Worm (Caenorhabditis elegans): ENCODE results near the gene F56H9.2.

The F56H9.2 gene

ce11 chrV:12635218-12635617 is 2.2 kb upstream of the F56H9.2 start (continued):
- TF ChIP-seq ceh-16 (tag; optimal IDR thresholded peaks at IDR 0.05) (no peak), nhr-23 (tag; optimal IDR thresholded peaks at IDR 0.05) (no peak), snpc-4 (tag; optimal IDR thresholded peaks at IDR 0.05) (no peak), F13H6.1 (tag; optimal IDR thresholded peaks at IDR 0.05) (no peak), ztf-11 (tag; optimal IDR thresholded peaks at IDR 0.05) (no peak), alr-1 (tag; optimal IDR thresholded peaks at IDR 0.05) (no peak), zag-1 (tag; optimal IDR thresholded peaks at IDR 0.05) (no peak), elt-3 (tag; optimal IDR thresholded peaks at IDR 0.05) (no peak), nhr-11 (tag; optimal IDR thresholded peaks at IDR 0.05) (no peak)

- TF ChIP-seq nhr-77 (tag; optimal IDR thresholded peaks at IDR 0.05) (no peak), gmeb-1 (tag; optimal IDR thresholded peaks at IDR 0.05) (no peak), peb-1 (tag; optimal IDR thresholded peaks at IDR 0.05) (no peak), R02D3.7 (tag; optimal IDR thresholded peaks at IDR 0.05) (no peak), unc-62 (GFP tag; optimal IDR thresholded peaks at IDR 0.05) (no peak), mab-5 (tag; optimal IDR thresholded peaks at IDR 0.05) (peak; percentile 17), lin-13 (GFP tag; optimal IDR thresholded peaks at IDR 0.05) (no peak), Y55F3AM.14 (GFP tag; optimal IDR thresholded peaks at IDR 0.05) (no peak), F13H6.1 (tag; optimal IDR thresholded peaks at IDR 0.05) (peak; percentile 41), nhr-12 (tag; optimal IDR thresholded peaks at IDR 0.05) (no peak), snpc-4 (tag; optimal IDR thresholded peaks at IDR 0.05) (no peak), nhr-237 (tag; optimal IDR thresholded peaks at IDR 0.05) (no peak), aly-2 (tag; optimal IDR thresholded peaks at IDR 0.05) (no peak), ztf-4 (tag; optimal IDR thresholded peaks at IDR 0.05) (no peak), mdl-1 (tag; optimal IDR thresholded peaks at IDR 0.05) (no peak), sem-4 (tag; optimal IDR thresholded peaks at IDR 0.05) (peak; percentile 24), C34F6.9 (tag; optimal IDR thresholded peaks at IDR 0.05) (peak; percentile 3), unc-39 (tag; optimal IDR thresholded peaks at IDR 0.05) (no peak), skn-1 (tag; optimal IDR thresholded peaks at IDR 0.05) (no peak), alr-1 (tag; optimal IDR thresholded peaks at IDR 0.05) (no peak), lin-39 (tag; optimal IDR thresholded peaks at IDR 0.05) (no peak), mbf-1 (tag; optimal IDR thresholded peaks at IDR 0.05) (no peak), sma-9 (GFP tag; optimal IDR thresholded peaks at IDR 0.05) (peak; percentile 62), sma-9 (tag; optimal IDR thresholded peaks at IDR 0.05) (no peak), nhr-11 (tag; optimal IDR thresholded peaks at IDR 0.05) (no peak), ztf-11 (tag; optimal IDR thresholded peaks at IDR 0.05) (no peak), nhr-25 (tag; optimal IDR thresholded peaks at IDR 0.05) (peak; percentile 71), elt-3 (tag; optimal IDR thresholded peaks at IDR 0.05) (no peak), zag-1 (tag; optimal IDR thresholded peaks at IDR 0.05) (no peak), ZK546.5 (tag; optimal IDR thresholded peaks at IDR 0.05) (no peak), unc-55 (GFP tag; optimal IDR thresholded peaks at IDR 0.05) (no peak), ceh-82 (tag; optimal IDR thresholded peaks at IDR 0.05) (no peak), ztf-1 (GFP tag; conservative IDR thresholded peaks at IDR 0.05) (no peak), blmp-1 (tag; optimal IDR thresholded peaks at IDR 0.05; ENCODE audit: insufficient read depth) (no peak), ceh-16 (tag; optimal IDR thresholded peaks at IDR 0.05) (no peak), crh-2 (tag; optimal IDR thresholded peaks at IDR 0.05) (peak; percentile 16), egl-27 (tag; optimal IDR thresholded peaks at IDR 0.05) (no peak), dmd-4 (tag; optimal IDR thresholded peaks at IDR 0.05) (no peak), sma-3 (GFP tag; optimal IDR thresholded peaks at IDR 0.05) (no peak), nhr-6 (tag; optimal IDR thresholded peaks at IDR 0.05) (no peak), elt-1 (tag; optimal IDR thresholded peaks at IDR 0.05) (no peak), nhr-21 (tag; optimal IDR thresholded peaks at IDR 0.05) (no peak), nhr-10 (tag; optimal IDR thresholded peaks at IDR 0.05) (no peak), fos-1 (tag; optimal IDR thresholded peaks at IDR 0.05) (no peak), nhr-129 (tag; optimal IDR thresholded peaks at IDR 0.05) (peak; percentile 55), nhr-23 (tag; optimal IDR thresholded peaks at IDR 0.05) (no peak), lin-11 (tag; optimal IDR thresholded peaks at IDR 0.05) (no peak), lsy-2 (tag; optimal IDR thresholded peaks at IDR 0.05) (peak in 1 of 2 experiments; percentile 31), ama-1 (optimal IDR thresholded peaks at IDR 0.05) (no peak)
Measured at ce11 chrV:12636248-12636647, 1.2 kb upstream of the F56H9.2 start.
